Worm (Caenorhabditis elegans) whole organism, early embryonic: ENCODE results near the gene bud-31.

Experiments
- B0310.2 ChIP-seq: sonication (generic microtip); optimal IDR thresholded peaks from 2 replicates; lab custom pipeline; 2016; ENCODE audit warnings: mild to moderate bottlenecking, missing genetic modification characterization, missing compliant biosample characterization
- F13C5.2 ChIP-seq: sonication (generic microtip); optimal IDR thresholded peaks from 2 replicates; lab custom pipeline; 2017; ENCODE audit warnings: mild to moderate bottlenecking, missing genetic modification characterization, inconsistent platforms, missing compliant biosample characterization
- aly-1 ChIP-seq: sonication (generic microtip); optimal IDR thresholded peaks from 2 replicates; lab custom pipeline; 2016; ENCODE audit warnings: missing genetic modification characterization, missing compliant biosample characterization
- ama-1 ChIP-seq: fragments of 150-350 bp; optimal IDR thresholded peaks from 2 replicates; lab custom pipeline; 2014
- ceh-13 ChIP-seq: fragments of 200-800 bp; sonication (Bioruptor generic); optimal IDR thresholded peaks from 2 replicates; lab custom pipeline; 2018; ENCODE audit warnings: mild to moderate bottlenecking, missing genetic modification characterization, missing compliant biosample characterization
- ceh-36 ChIP-seq: sonication (generic microtip); optimal IDR thresholded peaks from 2 replicates; lab custom pipeline; 2016; ENCODE audit warnings: missing genetic modification characterization, inconsistent platforms, missing compliant biosample characterization
- ets-7 ChIP-seq: sonication (generic microtip); optimal IDR thresholded peaks from 2 replicates; lab custom pipeline; 2016; ENCODE audit warnings: missing genotype, missing genetic modification characterization, missing compliant biosample characterization
- flt-1 ChIP-seq: fragments of 200-800 bp; sonication (Bioruptor generic); IDR thresholded peaks from 2 replicates; pipeline ENCODE4 v1.3.6; 2022; ENCODE audit warnings: missing genetic modification characterization, missing compliant biosample characterization
- hmbx-1 ChIP-seq: sonication (generic microtip); optimal IDR thresholded peaks from 2 replicates; lab custom pipeline; 2016; ENCODE audit warnings: mild to moderate bottlenecking, missing genetic modification characterization, missing compliant biosample characterization
- hmg-4 ChIP-seq: fragments of 200-800 bp; sonication (Bioruptor generic); optimal IDR thresholded peaks from 2 replicates; lab custom pipeline; 2018; ENCODE audit warnings: mild to moderate bottlenecking, missing genetic modification characterization, missing compliant biosample characterization
- hnd-1 ChIP-seq: sonication (generic microtip); optimal IDR thresholded peaks from 2 replicates; lab custom pipeline; 2016; ENCODE audit warnings: missing genetic modification characterization, missing compliant biosample characterization
- pes-1 ChIP-seq: fragments of 200-800 bp; sonication (Bioruptor generic); IDR thresholded peaks from 2 replicates; pipeline ENCODE4 v1.3.6; 2022; ENCODE audit warnings: missing genetic modification reagents, missing genetic modification characterization, missing compliant biosample characterization
- scrt-1 ChIP-seq: fragments of 200-800 bp; sonication (Bioruptor generic); IDR thresholded peaks from 2 replicates; pipeline ENCODE4 v1.3.6; 2022; ENCODE audit warnings: missing genetic modification characterization, missing compliant biosample characterization
- sea-1 ChIP-seq: fragments of 200-800 bp; sonication (Bioruptor generic); conservative IDR thresholded peaks from 2 replicates; pipeline ENCODE4 v1.3.6; 2022; ENCODE audit warnings: missing genetic modification characterization, missing compliant biosample characterization
- tbx-11 ChIP-seq: fragments of 200-800 bp; sonication (Bioruptor generic); IDR thresholded peaks from 2 replicates; pipeline ENCODE4 v1.3.6; 2022; ENCODE audit warnings: missing genetic modification characterization, missing compliant biosample characterization
- tbx-37 ChIP-seq: fragments of 200-800 bp; sonication (Bioruptor generic); conservative IDR thresholded peaks from 2 replicates; pipeline ENCODE4 v1.3.6; 2022; ENCODE audit warnings: missing genetic modification reagents, missing genetic modification characterization, missing compliant biosample characterization
- tra-4 ChIP-seq: sonication (generic microtip); optimal IDR thresholded peaks from 2 replicates; lab custom pipeline; 2017; ENCODE audit warnings: missing genetic modification characterization, missing compliant biosample characterization

bud-31 gene

ce11 chrIII:9697886-9698285 is 1.6 kb upstream of the bud-31 start:
- no peak for TF ChIP-seq F13C5.2 (tag; lab: Kevin White, UChicago)
- TF ChIP-seq flt-1 (GFP tag; lab: Robert Waterston, UW), result no peak
- TF ChIP-seq ceh-36 (tag; lab: Kevin White, UChicago), result no peak
- TF ChIP-seq tbx-37 (GFP tag; lab: Robert Waterston, UW), result no peak
- TF ChIP-seq ets-7, result no peak
- TF ChIP-seq pes-1 (GFP tag; lab: Robert Waterston, UW), result no peak
- no peak for TF ChIP-seq tra-4 (tag; lab: Kevin White, UChicago)
- no peak for TF ChIP-seq tbx-11 (GFP tag; lab: Robert Waterston, UW)
- no peak for TF ChIP-seq hnd-1
- no peak for TF ChIP-seq ama-1 (lab: Kevin White, UChicago)
- no peak for TF ChIP-seq hmbx-1
- TF ChIP-seq ceh-13 (GFP tag; lab: Kevin White, UChicago), result no peak
- TF ChIP-seq B0310.2 (tag; lab: Kevin White, UChicago), result no peak
- no peak for TF ChIP-seq aly-1
- TF ChIP-seq scrt-1, result no peak
- TF ChIP-seq hmg-4, result no peak
- TF ChIP-seq sea-1 (GFP tag; lab: Robert Waterston, UW), result no peak

- TF ChIP-seq scrt-1, result no peak
- no peak for TF ChIP-seq hmbx-1
- TF ChIP-seq ceh-36 (tag; lab: Kevin White, UChicago), result no peak
- peak; percentile 60 for TF ChIP-seq hmg-4
- TF ChIP-seq pes-1 (GFP tag; lab: Robert Waterston, UW), result no peak
- TF ChIP-seq tra-4 (tag; lab: Kevin White, UChicago), result no peak
These were observed 1.0 kb upstream of the bud-31 start for ce11 chrIII:9697323-9697722.

- no peak for TF ChIP-seq pes-1 (GFP tag; lab: Robert Waterston, UW)
- peak; percentile 10 for TF ChIP-seq F13C5.2 (tag; lab: Kevin White, UChicago)
- no peak for TF ChIP-seq ceh-36 (tag; lab: Kevin White, UChicago)
These were observed 938 bp downstream of the bud-31 start for ce11 chrIII:9695379-9695778.

ce11 chrIII:9694474-9694873 is 1.8 kb downstream of the bud-31 start, which contains the start of gene set-3:
set-3 (minus strand) TSS chrIII:9694574.
- TF ChIP-seq ama-1 (lab: Kevin White, UChicago) (no peak), hnd-1 (no peak), hmbx-1 (no peak), hmg-4 (no peak), scrt-1 (no peak), sea-1 (GFP tag; lab: Robert Waterston, UW) (no peak), flt-1 (GFP tag; lab: Robert Waterston, UW) (no peak), ceh-13 (GFP tag; lab: Kevin White, UChicago) (no peak), B0310.2 (tag; lab: Kevin White, UChicago) (no peak), ceh-36 (tag; lab: Kevin White, UChicago) (no peak), tra-4 (tag; lab: Kevin White, UChicago) (no peak), pes-1 (GFP tag; lab: Robert Waterston, UW) (no peak), tbx-11 (GFP tag; lab: Robert Waterston, UW) (no peak), ets-7 (no peak), tbx-37 (GFP tag; lab: Robert Waterston, UW) (no peak), aly-1 (no peak), F13C5.2 (tag; lab: Kevin White, UChicago) (no peak)

ce11 chrIII:9690044-9690443 is 6.3 kb downstream of the bud-31 start, which contains the start of gene best-5:
best-5 (minus strand) TSS chrIII:9690253.
- TF ChIP-seq pes-1 (GFP tag; lab: Robert Waterston, UW), result no peak
- no peak for TF ChIP-seq tbx-11 (GFP tag; lab: Robert Waterston, UW)
- no peak for TF ChIP-seq ets-7
- no peak for TF ChIP-seq tbx-37 (GFP tag; lab: Robert Waterston, UW)
- no peak for TF ChIP-seq hnd-1
- TF ChIP-seq F13C5.2 (tag; lab: Kevin White, UChicago), result no peak
- TF ChIP-seq scrt-1, result no peak
- TF ChIP-seq tra-4 (tag; lab: Kevin White, UChicago), result no peak
- TF ChIP-seq ceh-36 (tag; lab: Kevin White, UChicago), result no peak
- no peak for TF ChIP-seq hmbx-1
- TF ChIP-seq hmg-4, result no peak
- TF ChIP-seq ama-1 (lab: Kevin White, UChicago), result no peak
- no peak for TF ChIP-seq B0310.2 (tag; lab: Kevin White, UChicago)
- no peak for TF ChIP-seq sea-1 (GFP tag; lab: Robert Waterston, UW)
- no peak for TF ChIP-seq ceh-13 (GFP tag; lab: Kevin White, UChicago)
- TF ChIP-seq aly-1, result no peak
- no peak for TF ChIP-seq flt-1 (GFP tag; lab: Robert Waterston, UW)

ce11 chrIII:9689377-9689776 is 6.9 kb downstream of the bud-31 start:
- TF ChIP-seq tbx-11 (GFP tag; lab: Robert Waterston, UW) (no peak), tra-4 (tag; lab: Kevin White, UChicago) (no peak), tbx-37 (GFP tag; lab: Robert Waterston, UW) (no peak), pes-1 (GFP tag; lab: Robert Waterston, UW) (no peak), ceh-13 (GFP tag; lab: Kevin White, UChicago) (no peak), flt-1 (GFP tag; lab: Robert Waterston, UW) (no peak), F13C5.2 (tag; lab: Kevin White, UChicago) (no peak), hnd-1 (no peak), B0310.2 (tag; lab: Kevin White, UChicago) (no peak), ets-7 (no peak), hmbx-1 (no peak), sea-1 (GFP tag; lab: Robert Waterston, UW) (no peak)

DNA sequence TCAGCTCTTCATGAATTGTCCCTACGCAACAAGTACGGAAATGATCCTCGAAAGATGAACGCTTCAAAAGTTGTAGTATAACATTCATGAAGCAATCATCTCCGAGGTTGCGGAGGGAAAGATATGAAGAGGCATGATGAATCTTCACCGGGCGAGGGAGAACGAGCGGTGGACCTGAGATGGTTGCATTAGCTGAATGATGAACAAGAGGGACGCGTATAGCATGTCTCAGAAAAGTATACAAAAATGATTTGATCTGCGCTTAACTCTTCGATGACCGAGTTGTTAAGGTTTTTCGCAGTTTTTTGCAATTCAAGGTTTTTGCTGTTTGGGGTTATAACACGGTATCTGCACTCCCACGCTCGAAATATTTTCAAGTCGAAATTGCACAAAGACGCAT is 10.4 kb downstream of the bud-31 start, which contains the start of gene C07A9.10:
Gene C07A9.10 (minus strand): TSS at position 101 of the 400 bp plus-strand sequence.
- TF ChIP-seq scrt-1 (no peak), hnd-1 (no peak), ets-7 (no peak), ama-1 (lab: Kevin White, UChicago) (no peak), sea-1 (GFP tag; lab: Robert Waterston, UW) (no peak), tbx-11 (GFP tag; lab: Robert Waterston, UW) (no peak), ceh-13 (GFP tag; lab: Kevin White, UChicago) (no peak), F13C5.2 (tag; lab: Kevin White, UChicago) (no peak), flt-1 (GFP tag; lab: Robert Waterston, UW) (no peak), pes-1 (GFP tag; lab: Robert Waterston, UW) (no peak)
